Fruit fly (Drosophila melanogaster) whole organism, embryonic: ENCODE data around the gene Ssu72.

Source experiments
- ATbp ChIP-seq: fragments of 200-800 bp; sonication (Bioruptor generic); optimal IDR thresholded peaks from 2 replicates; lab custom pipeline; 2017; ENCODE audit warnings: missing biosample characterization, mild to moderate bottlenecking, missing genetic modification characterization, missing genetic modification reagents
- Atf-2 ChIP-seq: fragments of 200-800 bp; sonication (Bioruptor generic); optimal IDR thresholded peaks from 2 replicates; lab custom pipeline; 2016; ENCODE audit warnings: missing biosample characterization, missing genetic modification characterization
- BEAF-32 ChIP-seq: fragments of 200-800 bp; sonication (Bioruptor generic); optimal IDR thresholded peaks from 3 replicates; lab custom pipeline; 2017; ENCODE audit warnings: missing biosample characterization, missing genetic modification characterization, mild to moderate bottlenecking, moderate library complexity, missing genetic modification reagents
- Bdp1 ChIP-seq: fragments of 200-800 bp; sonication (Bioruptor generic); optimal IDR thresholded peaks from 3 replicates; lab custom pipeline; 2016; ENCODE audit warnings: missing biosample characterization, missing genetic modification characterization
- CG10209 ChIP-seq: fragments of 200-800 bp; sonication (Bioruptor generic); optimal IDR thresholded peaks from 3 replicates; lab custom pipeline; 2017; ENCODE audit warnings: missing biosample characterization, mild to moderate bottlenecking, missing genetic modification characterization, missing genetic modification reagents
- CG12155 ChIP-seq: fragments of 200-800 bp; sonication (Bioruptor generic); optimal IDR thresholded peaks from 3 replicates; lab custom pipeline; 2016; ENCODE audit warnings: missing biosample characterization, missing genetic modification characterization
- CG12659 ChIP-seq: fragments of 200-800 bp; sonication (Bioruptor generic); optimal IDR thresholded peaks from 3 replicates; lab custom pipeline; 2017; ENCODE audit warnings: mild to moderate bottlenecking, missing biosample characterization, missing genetic modification reagents, missing genetic modification characterization
- CG12942 ChIP-seq: fragments of 200-800 bp; sonication (Bioruptor generic); optimal IDR thresholded peaks from 3 replicates; lab custom pipeline; 2016; ENCODE audit warnings: missing biosample characterization, missing genetic modification characterization
- CG13287 ChIP-seq: fragments of 200-800 bp; sonication (Bioruptor generic); IDR thresholded peaks from 2 replicates; pipeline ENCODE4 v1.3.6; 2022; ENCODE audit warnings: missing biosample characterization, missing genetic modification characterization; ENCODE audit not compliant: partially characterized antibody
- CG14860 ChIP-seq: fragments of 200-800 bp; sonication (Bioruptor generic); IDR thresholded peaks from 3 replicates; pipeline ENCODE4 v1.3.6; 2022; ENCODE audit warnings: missing biosample characterization, missing genetic modification characterization; ENCODE audit not compliant: partially characterized antibody
- CG15514 ChIP-seq: fragments of 200-800 bp; sonication (Bioruptor generic); optimal IDR thresholded peaks from 3 replicates; lab custom pipeline; 2017; ENCODE audit warnings: missing biosample characterization, missing genetic modification characterization, mild to moderate bottlenecking, moderate library complexity, missing genetic modification reagents
- CG1603 ChIP-seq: fragments of 200-800 bp; sonication (Bioruptor generic); optimal IDR thresholded peaks from 2 replicates; lab custom pipeline; 2019; ENCODE audit warnings: missing biosample characterization, mild to moderate bottlenecking, missing genetic modification characterization, moderate library complexity
- CG17359 ChIP-seq: fragments of 200-800 bp; sonication (Bioruptor generic); optimal IDR thresholded peaks from 3 replicates; lab custom pipeline; 2018; ENCODE audit warnings: missing biosample characterization, mild to moderate bottlenecking, missing genetic modification characterization, moderate library complexity
- CG17361 ChIP-seq: fragments of 200-800 bp; sonication (Bioruptor generic); IDR thresholded peaks from 3 replicates; pipeline ENCODE4 v1.3.6; 2022; ENCODE audit warnings: missing biosample characterization, missing genetic modification characterization
- CG18599 ChIP-seq: fragments of 200-800 bp; sonication (Bioruptor generic); optimal IDR thresholded peaks from 3 replicates; lab custom pipeline; 2017; ENCODE audit warnings: missing biosample characterization, missing genetic modification characterization, mild to moderate bottlenecking, moderate library complexity, missing genetic modification reagents
- CG2116 ChIP-seq: fragments of 200-800 bp; sonication (Bioruptor generic); optimal IDR thresholded peaks from 3 replicates; lab custom pipeline; 2018; ENCODE audit warnings: missing biosample characterization, mild to moderate bottlenecking, missing genetic modification characterization
- CG2120 ChIP-seq: fragments of 200-800 bp; sonication (Bioruptor generic); optimal IDR thresholded peaks from 3 replicates; lab custom pipeline; 2016; ENCODE audit warnings: missing biosample characterization, missing genetic modification characterization
- CG30020 ChIP-seq: fragments of 200-800 bp; optimal IDR thresholded peaks from 2 replicates; lab custom pipeline; 2019; ENCODE audit warnings: missing biosample characterization, mild to moderate bottlenecking, missing genetic modification characterization, moderate library complexity
- CG30431 ChIP-seq: fragments of 200-800 bp; sonication (Bioruptor generic); optimal IDR thresholded peaks from 2 replicates; lab custom pipeline; 2017; ENCODE audit warnings: missing biosample characterization, missing genetic modification characterization
- CG31224 ChIP-seq: fragments of 200-800 bp; sonication (Bioruptor generic); IDR thresholded peaks from 2 replicates; pipeline ENCODE4 v1.3.6; 2022; ENCODE audit warnings: missing biosample characterization, missing genetic modification characterization
- CG31388 ChIP-seq: fragments of 200-800 bp; sonication (Bioruptor generic); optimal IDR thresholded peaks from 2 replicates; lab custom pipeline; 2016; ENCODE audit warnings: missing biosample characterization, missing genetic modification characterization
- CG4424 ChIP-seq: fragments of 200-800 bp; sonication (Bioruptor generic); optimal IDR thresholded peaks from 3 replicates; lab custom pipeline; 2016; ENCODE audit warnings: missing biosample characterization, missing genetic modification characterization
- CG5245 ChIP-seq: fragments of 200-800 bp; sonication (Bioruptor generic); optimal IDR thresholded peaks from 3 replicates; lab custom pipeline; 2016; ENCODE audit warnings: missing biosample characterization, missing genetic modification characterization
- CG7839 ChIP-seq: fragments of 200-800 bp; sonication (Bioruptor generic); optimal IDR thresholded peaks from 3 replicates; lab custom pipeline; 2018; ENCODE audit warnings: missing biosample characterization, mild to moderate bottlenecking, missing genetic modification characterization, moderate library complexity
- CG8924 ChIP-seq: fragments of 200-800 bp; optimal IDR thresholded peaks from 3 replicates; lab custom pipeline; 2019; ENCODE audit warnings: missing biosample characterization, mild to moderate bottlenecking, missing genetic modification characterization, moderate library complexity
- CG9727 ChIP-seq: fragments of 200-800 bp; sonication (Bioruptor generic); optimal IDR thresholded peaks from 3 replicates; lab custom pipeline; 2017; ENCODE audit warnings: missing biosample characterization, mild to moderate bottlenecking, missing genetic modification characterization
- Dll ChIP-seq: fragments of 200-800 bp; sonication (Bioruptor generic); IDR thresholded peaks from 4 replicates; pipeline ENCODE4 v1.3.6; 2022; ENCODE audit warnings: missing biosample characterization, missing genetic modification characterization; ENCODE audit not compliant: partially characterized antibody
- E2f2 ChIP-seq: fragments of 200-800 bp; sonication (Bioruptor generic); IDR thresholded peaks from 2 replicates; pipeline ENCODE4 v1.3.6; 2022; ENCODE audit warnings: missing biosample characterization, missing genetic modification characterization
- GATAe ChIP-seq: fragments of 200-800 bp; sonication (Bioruptor generic); conservative IDR thresholded peaks from 2 replicates; pipeline ENCODE4 v1.3.6; 2022; ENCODE audit warnings: missing biosample characterization, missing genetic modification characterization
- MBD-R2 ChIP-seq: fragments of 200-800 bp; sonication (Bioruptor generic); IDR thresholded peaks from 2 replicates; pipeline ENCODE4 v1.3.6; 2022; ENCODE audit warnings: missing biosample characterization, missing genetic modification characterization
- Med ChIP-seq: fragments of 200-800 bp; sonication (Bioruptor generic); peaks from one replicate; lab custom pipeline; 2016; ENCODE audit warnings: missing biosample characterization, missing genetic modification characterization, mild to moderate bottlenecking, inconsistent platforms, moderate library complexity
- Opbp ChIP-seq: fragments of 200-800 bp; sonication (Bioruptor generic); IDR thresholded peaks from 3 replicates; pipeline ENCODE4 v1.3.6; 2022; ENCODE audit warnings: missing biosample characterization, missing genetic modification characterization; ENCODE audit not compliant: partially characterized antibody
- Sin3A ChIP-seq: fragments of >200 bp; optimal IDR thresholded peaks from 2 replicates; lab custom pipeline; 2018
- Vsx1 ChIP-seq: fragments of 200-800 bp; sonication (Bioruptor generic); optimal IDR thresholded peaks from 2 replicates; lab custom pipeline; 2017; ENCODE audit warnings: missing biosample characterization, mild to moderate bottlenecking, missing genetic modification characterization, missing genetic modification reagents
- YL-1 ChIP-seq: fragments of 200-800 bp; sonication (Bioruptor generic); optimal IDR thresholded peaks from 3 replicates; lab custom pipeline; 2017; ENCODE audit warnings: missing biosample characterization, mild to moderate bottlenecking, missing genetic modification characterization
- abd-A ChIP-seq: fragments of 200-800 bp; sonication (Bioruptor generic); optimal IDR thresholded peaks from 3 replicates; lab custom pipeline; 2019; ENCODE audit warnings: missing biosample characterization, mild to moderate bottlenecking, missing genetic modification characterization, moderate library complexity
- bab2 ChIP-seq: fragments of 200-800 bp; sonication (Bioruptor generic); optimal IDR thresholded peaks from 2 replicates; lab custom pipeline; 2016; ENCODE audit warnings: missing biosample characterization, missing genetic modification characterization
- cas ChIP-seq: fragments of 200-800 bp; sonication (Bioruptor generic); IDR thresholded peaks from 2 replicates; pipeline ENCODE4 v1.3.6; 2022; ENCODE audit warnings: missing biosample characterization, missing genetic modification characterization
- dm ChIP-seq: fragments of 200-800 bp; sonication (Bioruptor generic); optimal IDR thresholded peaks from 3 replicates; lab custom pipeline; 2016; ENCODE audit warnings: missing biosample characterization, missing genetic modification characterization
- hb ChIP-seq: fragments of 200-800 bp; sonication (Bioruptor generic); IDR thresholded peaks from 3 replicates; pipeline ENCODE4 v1.3.6; 2022; ENCODE audit warnings: missing biosample characterization, missing genetic modification characterization; ENCODE audit not compliant: partially characterized antibody
- jigr1 ChIP-seq: fragments of 200-800 bp; sonication (Bioruptor generic); IDR thresholded peaks from 3 replicates; pipeline ENCODE4 v1.3.6; 2022; ENCODE audit warnings: missing biosample characterization, missing genetic modification characterization
- org-1 ChIP-seq: fragments of 200-800 bp; sonication (Bioruptor generic); optimal IDR thresholded peaks from 2 replicates; lab custom pipeline; 2017; ENCODE audit warnings: missing biosample characterization, missing genetic modification characterization
- peb ChIP-seq: fragments of 200-800 bp; sonication (Bioruptor generic); IDR thresholded peaks from 2 replicates; pipeline ENCODE4 v1.3.6; 2022; ENCODE audit warnings: missing biosample characterization, missing genetic modification characterization
- rib ChIP-seq: fragments of 200-800 bp; sonication (Bioruptor generic); IDR thresholded peaks from 2 replicates; pipeline ENCODE4 v1.3.6; 2022; ENCODE audit warnings: missing biosample characterization, missing genetic modification characterization
- sens-2 ChIP-seq: fragments of 200-800 bp; sonication (Bioruptor generic); IDR thresholded peaks from 2 replicates; pipeline ENCODE4 v1.3.6; 2022; ENCODE audit warnings: missing biosample characterization, missing genetic modification characterization
- shn ChIP-seq: fragments of 200-800 bp; sonication (Bioruptor generic); optimal IDR thresholded peaks from 3 replicates; lab custom pipeline; 2016; ENCODE audit warnings: missing biosample characterization, missing genetic modification characterization
- slou ChIP-seq: fragments of 200-800 bp; sonication (Bioruptor generic); optimal IDR thresholded peaks from 3 replicates; lab custom pipeline; 2016; ENCODE audit warnings: missing biosample characterization, missing genetic modification characterization
- so ChIP-seq: fragments of 200-800 bp; sonication (Bioruptor generic); IDR thresholded peaks from 3 replicates; pipeline ENCODE4 v1.3.6; 2022; ENCODE audit warnings: missing biosample characterization, missing genetic modification characterization
- unc-4 ChIP-seq: fragments of 200-800 bp; sonication (Bioruptor generic); IDR thresholded peaks from 2 replicates; pipeline ENCODE4 v1.3.6; 2022; ENCODE audit warnings: missing biosample characterization, missing genetic modification characterization; ENCODE audit not compliant: partially characterized antibody
- unpg ChIP-seq: fragments of 200-800 bp; sonication (Bioruptor generic); optimal IDR thresholded peaks from 3 replicates; lab custom pipeline; 2018; ENCODE audit warnings: missing biosample characterization, mild to moderate bottlenecking, missing genetic modification characterization, moderate library complexity
- wdn ChIP-seq: fragments of 200-800 bp; sonication (Bioruptor generic); IDR thresholded peaks from 2 replicates; pipeline ENCODE4 v1.3.6; 2022; ENCODE audit warnings: missing biosample characterization, missing genetic modification characterization

Gene Ssu72

DNA sequence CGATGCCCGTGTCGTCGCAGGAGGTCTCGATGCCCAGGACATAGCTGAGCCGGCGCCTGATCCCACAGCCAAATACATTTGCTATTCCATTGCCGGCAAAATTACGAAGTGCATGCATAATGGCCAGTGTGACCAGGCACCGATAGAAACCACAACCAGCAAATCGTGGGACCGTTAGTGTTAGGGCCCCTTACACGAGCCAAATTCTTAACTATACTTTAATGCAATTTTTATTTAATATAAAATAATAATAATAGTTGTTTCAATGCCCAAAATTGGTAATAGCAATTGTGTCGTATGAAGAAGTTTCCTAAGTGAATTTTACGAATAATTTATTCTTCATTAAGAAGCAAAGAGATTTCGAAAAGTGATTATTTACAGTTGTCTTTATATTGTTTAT is 37.2 kb downstream of the Ssu72 start, which contains the start of gene Tcs4 (continued):
- TF ChIP-seq Vsx1 (GFP tag; lab: Kevin White, UChicago) (no peak), CG12942 (GFP tag; lab: Kevin White, UChicago) (no peak), CG12659 (GFP tag; lab: Kevin White, UChicago) (peak; percentile 39), Opbp (GFP tag; lab: Robert Waterston, UW) (peak; percentile 58; the same call in 2 of the 3 replicates), CG15514 (GFP tag; lab: Kevin White, UChicago) (peak; percentile 16), CG31388 (GFP tag; lab: Kevin White, UChicago) (no peak), abd-A (no peak), hb (GFP tag; lab: Robert Waterston, UW) (no peak), GATAe (GFP tag; lab: Robert Waterston, UW) (no peak), CG12155 (GFP tag; lab: Kevin White, UChicago) (no peak), sens-2 (GFP tag; lab: Robert Waterston, UW) (no peak), peb (no peak), CG17361 (GFP tag; lab: Robert Waterston, UW) (0 out of 3 replicates have a peak, but pooled peaks have one; percentile 33), CG13287 (GFP tag; lab: Robert Waterston, UW) (peak; percentile 77), CG2120 (GFP tag; lab: Kevin White, UChicago) (peak; percentile 16), shn (GFP tag; lab: Kevin White, UChicago) (no peak), jigr1 (GFP tag; lab: Robert Waterston, UW) (no peak), CG9727 (GFP tag; lab: Kevin White, UChicago) (no peak), ATbp (GFP tag; lab: Kevin White, UChicago) (no peak), CG18599 (GFP tag; lab: Kevin White, UChicago) (no peak), Sin3A (lab: Kevin White, UChicago) (peak; percentile 12), CG10209 (peak; percentile 13), unpg (GFP tag; lab: Kevin White, UChicago) (peak; percentile 45), CG7839 (tag; lab: Kevin White, UChicago) (peak; percentile 43), so (GFP tag; lab: Robert Waterston, UW) (no peak), slou (GFP tag; lab: Kevin White, UChicago) (no peak), CG4424 (peak; percentile 10), rib (GFP tag; lab: Robert Waterston, UW) (no peak), CG17359 (tag; lab: Kevin White, UChicago) (peak; percentile 13), CG30431 (GFP tag; lab: Kevin White, UChicago) (no peak), cas (GFP tag; lab: Robert Waterston, UW) (no peak), CG5245 (no peak), CG8924 (tag; lab: Kevin White, UChicago) (peak; percentile 20), bab2 (GFP tag; lab: Kevin White, UChicago) (no peak), CG31224 (no peak), Bdp1 (GFP tag; lab: Kevin White, UChicago) (no peak)

DNA sequence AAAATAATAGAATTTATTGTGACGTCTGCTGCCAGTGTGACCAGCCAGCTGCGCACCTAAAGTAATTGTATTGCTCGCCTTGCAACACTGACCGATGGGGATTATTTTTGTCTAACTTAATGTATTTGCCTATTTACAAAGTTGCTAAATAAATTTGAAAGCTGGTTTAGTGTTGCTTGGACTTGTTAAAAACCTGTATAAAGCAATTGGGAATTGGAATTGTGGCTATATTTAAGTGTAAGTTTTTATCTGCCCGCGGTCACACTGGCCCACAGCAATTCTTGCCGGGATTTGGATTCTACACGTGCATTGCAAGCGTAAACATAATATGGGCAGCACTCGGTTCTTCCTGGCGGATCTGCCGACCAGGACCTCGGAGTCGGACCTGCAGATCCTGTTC is 39.7 kb downstream of the Ssu72 start, which contains the start of the genes CG14230 and CG14232:
Gene CG14230 (plus strand): TSS at position 94 of the 400 bp plus-strand sequence.
Gene CG14232 (minus strand): TSS at position 177 of the 400 bp plus-strand sequence.
- TF ChIP-seq CG1603 (tag; lab: Kevin White, UChicago) = peak; percentile 71
- peak; percentile 84 for TF ChIP-seq dm (GFP tag; lab: Kevin White, UChicago)
- peak; percentile 88 for TF ChIP-seq MBD-R2 (GFP tag; lab: Robert Waterston, UW)
- peak; percentile 86 for TF ChIP-seq Med (GFP tag; lab: Kevin White, UChicago)
- TF ChIP-seq Atf-2 (GFP tag; lab: Kevin White, UChicago) = no peak
- TF ChIP-seq wdn (GFP tag; lab: Robert Waterston, UW) = no peak
- TF ChIP-seq BEAF-32 (GFP tag; lab: Kevin White, UChicago) = peak; percentile 42
- TF ChIP-seq CG30020 (tag; lab: Kevin White, UChicago) = peak; percentile 47
- no peak for TF ChIP-seq org-1 (GFP tag; lab: Kevin White, UChicago)
- peak; percentile 51 for TF ChIP-seq E2f2 (GFP tag; lab: Robert Waterston, UW)
- 0 out of 2 replicates have a peak, but pooled peaks have one; percentile 15 for TF ChIP-seq unc-4 (GFP tag; lab: Robert Waterston, UW)
- 0 out of 4 replicates have a peak, but pooled peaks have one; percentile 42 for TF ChIP-seq Dll
- no peak for TF ChIP-seq CG14860 (GFP tag; lab: Robert Waterston, UW)
- peak; percentile 51 for TF ChIP-seq CG12659 (GFP tag; lab: Kevin White, UChicago)
- TF ChIP-seq CG15514 (GFP tag; lab: Kevin White, UChicago) = peak; percentile 41
- TF ChIP-seq YL-1 (GFP tag; lab: Kevin White, UChicago) = peak; percentile 87
- peak; percentile 56 for TF ChIP-seq CG2116
